Fruit fly (Drosophila melanogaster) whole organism, wandering third instar larva: ENCODE data around the gene CG2021.

ENCODE experiments used
- Abd-B ChIP-seq: fragments of >200 bp; optimal IDR thresholded peaks from 2 replicates; lab custom pipeline; 2017; ENCODE audit warnings: missing biosample characterization, missing genetic modification characterization
- CG9705 ChIP-seq: fragments of 200-800 bp; sonication (Bioruptor generic); optimal IDR thresholded peaks from 2 replicates; lab custom pipeline; 2018; ENCODE audit warnings: missing biosample characterization, mild to moderate bottlenecking, missing genetic modification characterization
- Dif ChIP-seq: fragments of 200-275, 200-300 bp; sonication (Bioruptor generic); optimal IDR thresholded peaks from 2 replicates; lab custom pipeline; 2018; ENCODE audit warnings: missing biosample characterization, missing genetic modification characterization; ENCODE audit not compliant: partially characterized antibody
- HLH106 ChIP-seq: fragments of 200-800 bp; optimal IDR thresholded peaks from 3 replicates; lab custom pipeline; 2019; ENCODE audit warnings: missing biosample characterization, mild to moderate bottlenecking, missing genetic modification characterization, moderate library complexity
- Hnf4 ChIP-seq: fragments of 200-800 bp; sonication (Bioruptor generic); optimal IDR thresholded peaks from 2 replicates; lab custom pipeline; 2016; ENCODE audit warnings: missing biosample characterization, mild to moderate bottlenecking, missing genetic modification characterization
- Hr78 ChIP-seq: fragments of >200 bp; optimal IDR thresholded peaks from 2 replicates; lab custom pipeline; 2017; ENCODE audit warnings: missing biosample characterization, missing genetic modification characterization
- Hr83 ChIP-seq: fragments of 200-300 bp; sonication (Bioruptor generic); optimal IDR thresholded peaks from 2 replicates; lab custom pipeline; 2016; ENCODE audit warnings: missing biosample characterization, mild to moderate bottlenecking, missing genetic modification characterization, moderate library complexity; ENCODE audit not compliant: poor library complexity, severe bottlenecking
- Jra ChIP-seq: sonication (Bioruptor generic); optimal IDR thresholded peaks from 2 replicates; lab custom pipeline; 2016; ENCODE audit warnings: missing biosample characterization, missing genetic modification characterization
- Mio ChIP-seq: sonication (Bioruptor generic); optimal IDR thresholded peaks from 2 replicates; lab custom pipeline; 2016; ENCODE audit warnings: missing biosample characterization, missing genetic modification characterization
- Myc ChIP-seq: fragments of >200 bp; optimal IDR thresholded peaks from 2 replicates; lab custom pipeline; 2017
- N ChIP-seq: fragments of >200 bp; optimal IDR thresholded peaks from 2 replicates; lab custom pipeline; 2018; ENCODE audit warnings: missing biosample characterization, missing external identifiers, missing genetic modification characterization
- OdsH ChIP-seq: fragments of 200-800 bp; sonication (Bioruptor generic); optimal IDR thresholded peaks from 2 replicates; lab custom pipeline; 2016; ENCODE audit warnings: missing biosample characterization, mild to moderate bottlenecking, missing genetic modification characterization
- Rel ChIP-seq, 2 experiments: fragments of 200-800 bp; sonication (Bioruptor generic) in 1 of 2; optimal IDR thresholded peaks; 2 replicates in 1 of 2; 3 replicates in 1 of 2; lab custom pipeline; 2016 to 2019; ENCODE audit warnings: mild to moderate bottlenecking in 2 of 2, missing biosample characterization in 2 of 2, missing genetic modification characterization in 2 of 2, moderate library complexity in 1 of 2
- Sp1 ChIP-seq: fragments of 200-800 bp; sonication (Bioruptor generic); optimal IDR thresholded peaks from 3 replicates; lab custom pipeline; 2019; ENCODE audit warnings: missing biosample characterization, mild to moderate bottlenecking, missing genetic modification characterization, moderate library complexity
- br ChIP-seq: fragments of 200-800 bp; sonication (Bioruptor generic); optimal IDR thresholded peaks from 2 replicates; lab custom pipeline; 2016; ENCODE audit warnings: missing biosample characterization, missing genetic modification characterization
- brk ChIP-seq: fragments of 200-800 bp; sonication (Bioruptor generic); optimal IDR thresholded peaks from 2 replicates; lab custom pipeline; 2016; ENCODE audit warnings: missing biosample characterization, mild to moderate bottlenecking, missing genetic modification characterization
- dmrt93B ChIP-seq: fragments of 200-800 bp; sonication (Bioruptor generic); optimal IDR thresholded peaks from 2 replicates; lab custom pipeline; 2018; ENCODE audit warnings: missing biosample characterization, mild to moderate bottlenecking, missing genetic modification characterization
- dsf ChIP-seq: sonication (Bioruptor generic); optimal IDR thresholded peaks from 2 replicates; lab custom pipeline; 2016; ENCODE audit warnings: missing biosample characterization, missing genetic modification characterization, borderline replicate concordance
- ey ChIP-seq: fragments of 200-800 bp; sonication (Bioruptor generic); optimal IDR thresholded peaks from 2 replicates; lab custom pipeline; 2016; ENCODE audit warnings: missing biosample characterization, missing genetic modification characterization
- foxo ChIP-seq, 2 experiments: fragments of 200-800 bp; sonication (Bioruptor generic); optimal IDR thresholded peaks; 2 replicates in 1 of 2; 3 replicates in 1 of 2; lab custom pipeline; 2016 to 2017; ENCODE audit warnings: missing biosample characterization in 2 of 2, missing genetic modification characterization in 2 of 2
- fru ChIP-seq: fragments of 200-800 bp; sonication (Bioruptor generic); optimal IDR thresholded peaks from 3 replicates; lab custom pipeline; 2016; ENCODE audit warnings: missing biosample characterization, mild to moderate bottlenecking, missing genetic modification characterization
- h ChIP-seq: fragments of 200-800 bp; sonication (Bioruptor generic); optimal IDR thresholded peaks from 3 replicates; lab custom pipeline; 2016; ENCODE audit warnings: missing biosample characterization, mild to moderate bottlenecking, missing genetic modification characterization
- jim ChIP-seq: fragments of 175-275, 200-325 bp; sonication (Bioruptor generic); optimal IDR thresholded peaks from 2 replicates; lab custom pipeline; 2016; ENCODE audit warnings: missing biosample characterization, mild to moderate bottlenecking, missing genetic modification characterization
- lola ChIP-seq: fragments of >200 bp; optimal IDR thresholded peaks from 2 replicates; lab custom pipeline; 2017; ENCODE audit warnings: missing biosample characterization, missing genetic modification characterization
- pan ChIP-seq: fragments of >200 bp; optimal IDR thresholded peaks from 2 replicates; lab custom pipeline; 2017
- psq ChIP-seq: fragments of 200-800 bp; sonication (Bioruptor generic); optimal IDR thresholded peaks from 3 replicates; lab custom pipeline; 2017; ENCODE audit warnings: missing biosample characterization, mild to moderate bottlenecking, missing genetic modification characterization, moderate library complexity
- rgr ChIP-seq: fragments of 200-800 bp; sonication (Bioruptor generic); optimal IDR thresholded peaks from 3 replicates; lab custom pipeline; 2016; ENCODE audit warnings: missing biosample characterization, mild to moderate bottlenecking, missing genetic modification characterization
- tai ChIP-seq: sonication (Bioruptor generic); optimal IDR thresholded peaks from 2 replicates; lab custom pipeline; 2016; ENCODE audit warnings: missing biosample characterization, missing genetic modification characterization
- woc ChIP-seq: sonication (Bioruptor generic); optimal IDR thresholded peaks from 2 replicates; lab custom pipeline; 2016; ENCODE audit warnings: missing biosample characterization, mild to moderate bottlenecking, missing genetic modification characterization

The CG2021 gene

dm6 chr3L:1738375-1739328 lies 38.6 kb downstream of the CG2021 start, which contains the start of gene Gk2:
Gene Gk2 (plus strand): TSS chr3L:1738407.
- TF ChIP-seq jim (no peak), Myc (peak; percentile 19), Hnf4 (GFP tag; lab: Kevin White, UChicago) (peak; percentile 2), dsf (no peak), tai (no peak), Abd-B (GFP tag; lab: Kevin White, UChicago) (no peak), Hr78 (GFP tag; lab: Kevin White, UChicago) (no peak), h (GFP tag; lab: Kevin White, UChicago) (no peak), dmrt93B (GFP tag; lab: Kevin White, UChicago) (no peak), brk (GFP tag; lab: Kevin White, UChicago) (no peak)

dm6 chr3L:1737898-1738322 lies 39.3 kb downstream of the CG2021 start, which contains the start of gene PIG-Wb:
Gene PIG-Wb (minus strand): TSS chr3L:1738106.
- no peak for TF ChIP-seq tai
- peak; percentile 39 for TF ChIP-seq fru (GFP tag; lab: Kevin White, UChicago)
- TF ChIP-seq brk (GFP tag; lab: Kevin White, UChicago): no peak
- TF ChIP-seq CG9705 (GFP tag; lab: Kevin White, UChicago): no peak
- no peak for TF ChIP-seq Mio (GFP tag; lab: Kevin White, UChicago)
- no peak for TF ChIP-seq psq (GFP tag; lab: Kevin White, UChicago)
- TF ChIP-seq Dif: no peak

- TF ChIP-seq N (GFP tag; lab: Kevin White, UChicago) (no peak), pan (lab: Kevin White, UChicago) (no peak), dmrt93B (GFP tag; lab: Kevin White, UChicago) (no peak), OdsH (GFP tag; lab: Kevin White, UChicago) (no peak), Hr78 (GFP tag; lab: Kevin White, UChicago) (no peak), HLH106 (no peak), foxo (GFP tag; optimal IDR thresholded peaks at IDR 0.05; lab: Kevin White, UChicago) (no peak), CG9705 (GFP tag; lab: Kevin White, UChicago) (no peak), Hr83 (GFP tag; lab: Kevin White, UChicago) (no peak), ey (GFP tag; lab: Kevin White, UChicago) (no peak), Sp1 (GFP tag; lab: Kevin White, UChicago) (no peak)
- TF ChIP-seq, all 38 proteins: peak for 0
Observed at dm6 chr3L:1735603-1736002, 41.6 kb downstream of the CG2021 start, which contains the start of gene Oseg4. Gene Oseg4 (minus strand): TSS chr3L:1735767.

- TF ChIP-seq CG9705 (GFP tag; lab: Kevin White, UChicago) (peak; percentile 18), Rel (GFP tag; optimal IDR thresholded peaks at IDR 0.05; lab: Kevin White, UChicago) (no peak), Rel (tag; optimal IDR thresholded peaks at IDR 0.05; lab: Kevin White, UChicago) (peak; percentile 57), h (GFP tag; lab: Kevin White, UChicago) (peak; percentile 23), HLH106 (peak; percentile 14), Dif (peak; percentile 45), br (GFP tag; lab: Kevin White, UChicago) (peak; percentile 43), dmrt93B (GFP tag; lab: Kevin White, UChicago) (no peak), lola (GFP tag; lab: Kevin White, UChicago) (no peak), fru (GFP tag; lab: Kevin White, UChicago) (peak; percentile 62), Hr83 (GFP tag; lab: Kevin White, UChicago) (peak; percentile 53), Abd-B (GFP tag; lab: Kevin White, UChicago) (no peak), rgr (GFP tag; lab: Kevin White, UChicago) (peak; percentile 36), woc (GFP tag; lab: Kevin White, UChicago) (peak; percentile 66), Jra (GFP tag; lab: Kevin White, UChicago) (peak; percentile 17), Sp1 (GFP tag; lab: Kevin White, UChicago) (peak; percentile 43)
Observed at dm6 chr3L:1730873-1731272, 46.3 kb downstream of the CG2021 start, which contains the start of gene drpr. Gene drpr (minus strand): TSS chr3L:1731107.
